Worm (Caenorhabditis elegans) whole organism, midembryonic: ENCODE measurements around the gene C01G5.5.
A peak's percentile ranks its signal among the peaks of the same experiment; 100 is the strongest.

ENCODE experiments used
- T22C8.4 ChIP-seq: fragments of 200-800 bp; sonication (Bioruptor generic); IDR thresholded peaks from 2 replicates; pipeline ENCODE4 v1.3.6; 2022; ENCODE audit warnings: missing genetic modification characterization, missing compliant biosample characterization
- cog-1 ChIP-seq: sonication (generic microtip); optimal IDR thresholded peaks from 2 replicates; lab custom pipeline; 2016; ENCODE audit warnings: missing genetic modification characterization, missing compliant biosample characterization
- flt-1 ChIP-seq: fragments of 200-800 bp; sonication (Bioruptor generic); IDR thresholded peaks from 2 replicates; pipeline ENCODE4 v1.3.6; 2022; ENCODE audit warnings: missing genetic modification characterization, missing compliant biosample characterization
- klf-2 ChIP-seq: fragments of 200-800 bp; sonication (Bioruptor generic); conservative IDR thresholded peaks from 2 replicates; pipeline ENCODE4 v1.3.6; 2022; ENCODE audit warnings: missing genetic modification reagents, missing genetic modification characterization, missing compliant biosample characterization
- med-1 ChIP-seq: sonication (generic microtip); optimal IDR thresholded peaks from 2 replicates; lab custom pipeline; 2017; ENCODE audit warnings: missing genetic modification characterization, mild to moderate bottlenecking, missing compliant biosample characterization, antibody characterized with exemption, missing genetic modification reagents; ENCODE audit not compliant: insufficient read depth
- ref-1 ChIP-seq: fragments of 200-800 bp; sonication (Bioruptor generic); conservative IDR thresholded peaks from 2 replicates; pipeline ENCODE4 v1.3.6; 2022; ENCODE audit warnings: missing genetic modification reagents, missing genetic modification characterization, missing compliant biosample characterization
- tab-1 ChIP-seq: fragments of 200-800 bp; sonication (Bioruptor generic); IDR thresholded peaks from 2 replicates; pipeline ENCODE4 v1.3.6; 2022; ENCODE audit warnings: missing genetic modification characterization, missing compliant biosample characterization
- ztf-23 ChIP-seq: fragments of 200-800 bp; sonication (Bioruptor generic); IDR thresholded peaks from 2 replicates; pipeline ENCODE4 v1.3.6; 2022; ENCODE audit warnings: missing genetic modification reagents, missing genetic modification characterization, missing compliant biosample characterization
- ztf-29 ChIP-seq: fragments of 200-800 bp; sonication (Bioruptor generic); IDR thresholded peaks from 2 replicates; pipeline ENCODE4 v1.3.6; 2022; ENCODE audit warnings: missing genetic modification reagents, missing genetic modification characterization, missing compliant biosample characterization

C01G5.5 gene

DNA sequence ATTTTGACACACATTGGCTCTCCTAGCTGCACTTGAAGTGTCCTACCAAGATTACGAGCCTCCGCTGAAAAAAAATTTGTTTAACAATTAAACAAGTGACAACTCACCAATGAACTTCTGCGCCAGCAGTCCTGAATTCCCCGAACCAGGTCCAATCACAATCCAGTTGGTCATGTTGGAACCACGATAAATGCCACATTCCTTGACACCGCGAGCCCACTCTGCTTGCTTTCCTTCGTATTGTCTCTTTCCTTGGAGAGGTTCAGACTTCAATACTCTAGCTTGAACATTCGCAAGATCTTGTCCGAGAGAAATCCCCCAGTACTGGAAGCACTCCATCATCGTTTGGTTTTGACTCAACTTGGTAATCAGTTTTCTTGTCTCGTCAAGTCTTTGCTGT, 3.8 kb downstream of the C01G5.5 start:
- TF ChIP-seq ztf-23 (no peak), tab-1 (GFP tag; lab: Robert Waterston, UW) (no peak), med-1 (GFP tag; lab: Kevin White, UChicago) (no peak)

DNA sequence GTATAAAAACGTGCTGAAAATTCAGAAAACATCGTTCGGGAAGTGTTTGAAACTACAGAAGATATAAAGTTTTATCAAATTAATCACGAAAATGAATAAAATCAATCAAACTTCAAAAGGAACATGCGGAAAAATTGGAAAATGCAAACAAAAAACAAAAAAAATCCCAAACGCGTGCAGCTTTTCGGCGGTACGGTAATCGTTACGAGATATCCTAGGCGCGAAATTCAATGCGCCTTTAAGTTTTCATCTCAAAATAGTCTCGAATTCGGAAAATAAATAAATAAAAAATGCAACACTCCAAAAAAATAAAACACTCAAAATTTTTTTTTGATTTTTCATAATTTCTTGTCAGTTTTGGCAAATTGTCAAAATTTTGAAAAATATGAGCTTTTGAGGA, 5.4 kb downstream of the C01G5.5 start:
- TF ChIP-seq klf-2 (GFP tag; lab: Robert Waterston, UW) (no peak), tab-1 (GFP tag; lab: Robert Waterston, UW) (no peak), flt-1 (GFP tag; lab: Robert Waterston, UW) (no peak), med-1 (GFP tag; lab: Kevin White, UChicago) (no peak), ref-1 (no peak), cog-1 (tag; lab: Kevin White, UChicago) (no peak), ztf-23 (no peak), T22C8.4 (GFP tag; lab: Robert Waterston, UW) (no peak), ztf-29 (GFP tag; lab: Robert Waterston, UW) (no peak)

DNA sequence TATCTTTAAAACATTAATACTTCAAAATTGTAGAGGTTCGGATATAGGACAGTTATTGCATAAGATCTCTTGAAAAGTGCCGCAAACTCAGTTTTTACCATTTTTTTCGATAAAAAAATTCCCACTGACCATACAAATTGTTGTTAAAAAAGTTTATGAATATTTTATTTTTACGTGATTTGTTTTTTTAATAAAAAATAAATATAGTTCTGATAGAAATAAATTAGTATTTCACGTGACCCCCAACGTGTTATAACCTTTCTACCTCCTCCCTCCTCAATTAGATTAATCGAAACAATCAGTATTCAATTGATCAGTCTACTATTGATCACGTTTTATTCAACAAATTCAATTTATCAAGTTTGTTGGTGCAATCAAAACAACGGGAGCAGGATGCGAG, 7.0 kb downstream of the C01G5.5 start, which contains the start of gene C01G5.4:
Gene C01G5.4, plus strand, starts transcription at position 301 of the 400 bp plus-strand sequence.
- TF ChIP-seq flt-1 (GFP tag; lab: Robert Waterston, UW) (no peak), ztf-29 (GFP tag; lab: Robert Waterston, UW) (no peak), tab-1 (GFP tag; lab: Robert Waterston, UW) (no peak), klf-2 (GFP tag; lab: Robert Waterston, UW) (no peak), ztf-23 (no peak), cog-1 (tag; lab: Kevin White, UChicago) (no peak)

DNA sequence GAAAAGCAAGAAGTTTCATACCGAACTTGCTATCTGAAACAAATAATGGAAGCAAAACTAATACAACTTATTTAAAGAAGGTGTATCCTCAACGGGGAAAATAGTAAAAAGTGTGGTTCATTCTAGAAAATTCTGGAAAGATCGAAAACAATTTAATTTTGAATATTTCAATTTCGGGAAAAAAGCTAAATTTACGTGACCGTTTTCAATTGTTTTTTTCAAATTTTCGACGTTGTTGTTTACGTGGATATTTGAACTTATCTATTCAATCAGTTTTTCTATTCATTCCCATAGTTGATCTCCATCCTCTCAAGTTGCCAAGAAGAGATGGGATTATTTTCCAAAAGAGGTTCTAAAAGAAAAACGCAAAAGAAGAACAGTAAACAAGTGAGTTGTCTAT, 11.5 kb downstream of the C01G5.5 start, which contains the start of gene C01G5.3:
Gene C01G5.3, plus strand, starts transcription at position 301 of the 400 bp plus-strand sequence.
- TF ChIP-seq ref-1 = no peak
- no peak for TF ChIP-seq ztf-29 (GFP tag; lab: Robert Waterston, UW)
- no peak for TF ChIP-seq T22C8.4 (GFP tag; lab: Robert Waterston, UW)

DNA sequence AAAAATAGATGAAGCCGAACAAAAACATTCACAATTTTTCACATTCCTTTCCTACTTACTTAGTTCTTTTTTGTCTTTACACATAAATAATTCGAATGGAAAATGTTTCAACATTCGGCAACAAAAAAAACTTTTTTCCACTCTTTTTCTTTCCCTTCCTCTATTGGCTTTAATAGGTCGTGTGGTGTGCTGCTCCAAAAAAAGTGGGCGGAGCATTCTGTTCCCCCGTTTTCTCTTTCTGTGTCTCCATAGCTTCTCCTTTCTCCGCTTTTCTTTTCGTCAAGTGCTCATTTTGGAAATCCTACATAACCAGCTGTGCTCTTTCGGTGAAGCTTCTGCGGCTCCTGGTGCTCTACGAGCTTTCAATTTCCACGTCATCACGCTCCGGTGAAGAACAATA, 17.0 kb downstream of the C01G5.5 start, which contains the start of gene C01G5.25:
Gene C01G5.25, plus strand, starts transcription at position 250 of the 400 bp plus-strand sequence.
- TF ChIP-seq tab-1 (GFP tag; lab: Robert Waterston, UW) (no peak), med-1 (GFP tag; lab: Kevin White, UChicago) (no peak), ref-1 (no peak), cog-1 (tag; lab: Kevin White, UChicago) (no peak), T22C8.4 (GFP tag; lab: Robert Waterston, UW) (no peak), flt-1 (GFP tag; lab: Robert Waterston, UW) (no peak), klf-2 (GFP tag; lab: Robert Waterston, UW) (no peak), ztf-23 (no peak), ztf-29 (GFP tag; lab: Robert Waterston, UW) (no peak)

DNA sequence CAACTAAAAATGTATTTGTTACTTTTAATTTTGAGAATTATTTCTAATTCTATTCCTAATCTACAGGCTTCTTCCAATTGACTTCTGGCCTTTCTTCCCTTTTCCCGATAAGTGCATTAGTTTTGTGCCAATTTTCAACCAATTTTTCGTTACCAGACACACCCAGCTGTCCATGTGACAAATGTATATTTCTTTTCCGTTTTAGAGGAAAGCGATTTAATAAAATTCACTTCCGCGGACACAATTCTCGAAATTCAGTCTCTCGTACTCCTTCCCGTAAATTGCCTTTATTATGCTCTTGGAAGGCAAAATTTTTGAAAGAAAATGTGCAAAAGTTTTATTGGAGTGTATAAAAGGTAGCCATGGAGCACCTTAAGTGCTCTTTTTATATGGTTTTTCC, 18.6 kb downstream of the C01G5.5 start:
- TF ChIP-seq ztf-23 (no peak), tab-1 (GFP tag; lab: Robert Waterston, UW) (no peak), cog-1 (tag; lab: Kevin White, UChicago) (no peak), T22C8.4 (GFP tag; lab: Robert Waterston, UW) (no peak)

DNA sequence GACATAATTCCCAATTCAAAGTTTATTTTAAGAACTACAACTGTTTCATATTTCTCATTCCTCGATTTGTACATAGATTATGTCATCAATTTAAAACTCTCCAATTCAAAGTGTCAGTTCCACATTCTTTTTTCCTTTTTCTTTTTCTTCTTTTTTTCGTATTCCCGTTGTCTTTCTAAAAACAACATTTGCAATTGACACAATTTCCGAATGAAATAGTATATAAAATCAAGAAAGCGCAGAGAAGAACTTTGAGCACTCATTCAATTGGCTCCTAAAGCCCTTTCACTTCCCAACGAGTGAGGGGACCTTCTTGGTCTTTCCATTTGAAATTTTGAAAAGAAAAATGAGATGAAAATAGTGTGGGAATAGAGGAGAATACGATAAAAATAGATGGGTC, 23.0 kb downstream of the C01G5.5 start:
- TF ChIP-seq cog-1 (tag; lab: Kevin White, UChicago) (no peak), T22C8.4 (GFP tag; lab: Robert Waterston, UW) (no peak), flt-1 (GFP tag; lab: Robert Waterston, UW) (no peak), ztf-23 (no peak), med-1 (GFP tag; lab: Kevin White, UChicago) (no peak), klf-2 (GFP tag; lab: Robert Waterston, UW) (no peak), ref-1 (no peak), ztf-29 (GFP tag; lab: Robert Waterston, UW) (no peak), tab-1 (GFP tag; lab: Robert Waterston, UW) (no peak)

DNA sequence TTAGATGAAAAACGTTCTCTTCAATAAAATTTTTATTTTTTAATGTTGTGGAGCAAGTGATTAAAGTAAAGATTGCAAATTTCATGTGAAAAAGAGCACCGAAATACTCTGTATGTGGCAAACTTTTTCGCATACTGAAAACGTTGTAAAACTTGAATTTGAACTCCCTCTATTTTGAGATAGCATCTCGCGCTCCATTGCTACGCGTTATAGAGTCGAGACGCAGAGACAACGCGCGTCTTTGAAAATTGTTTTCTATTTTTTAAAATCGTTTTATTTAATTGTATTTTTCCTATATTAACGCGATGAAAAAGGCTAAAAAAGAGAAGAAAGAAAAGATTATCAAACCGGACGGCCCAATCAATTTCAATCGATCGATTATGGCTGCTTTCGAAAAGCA, 24.2 kb downstream of the C01G5.5 start, which contains the start of gene fan-1:
Gene fan-1, plus strand, starts transcription at position 78 of the 400 bp plus-strand sequence.
- TF ChIP-seq ztf-29 (GFP tag; lab: Robert Waterston, UW) = no peak
- TF ChIP-seq ztf-23 = 0 out of 2 replicates have a peak, but pooled peaks have one; percentile 40

DNA sequence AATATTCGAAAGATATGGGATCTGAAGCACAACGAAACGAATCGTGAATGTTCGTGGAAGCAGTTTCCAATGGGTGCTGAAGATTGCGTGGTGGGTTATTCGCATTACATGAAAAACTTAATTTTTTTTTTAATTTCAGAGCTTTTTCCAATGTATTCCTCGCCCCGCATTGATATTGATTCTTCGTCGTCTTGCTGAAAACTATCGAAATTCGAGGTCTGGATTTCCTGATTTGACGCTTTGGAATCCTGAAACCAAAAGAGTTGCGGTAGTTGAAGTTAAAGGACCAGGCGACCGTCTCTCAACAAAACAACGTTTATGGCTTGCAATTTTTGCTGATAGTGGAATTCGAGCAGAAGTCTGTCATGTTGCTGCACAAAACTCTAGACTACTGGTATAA, 27.6 kb downstream of the C01G5.5 start:
- TF ChIP-seq ztf-23 = no peak

DNA sequence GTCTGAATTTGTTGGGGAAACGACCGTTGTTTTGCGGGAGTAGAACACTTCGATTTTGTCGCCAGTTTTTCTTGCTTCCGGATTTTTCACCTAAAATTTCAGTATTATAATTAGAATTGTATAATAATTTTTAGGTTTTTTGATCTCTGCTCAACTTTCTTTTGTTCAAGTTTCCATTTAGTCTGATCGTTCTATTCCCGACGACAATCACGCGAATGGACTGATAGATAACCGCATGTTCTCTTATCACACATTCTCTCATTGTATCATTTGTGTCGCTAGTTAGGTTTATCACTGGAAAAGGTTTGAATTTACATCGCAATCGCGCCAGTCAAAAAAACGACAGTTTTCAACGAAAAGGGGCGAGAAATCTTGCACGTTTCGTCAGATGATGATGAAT, 30.5 kb downstream of the C01G5.5 start:
- TF ChIP-seq ztf-29 (GFP tag; lab: Robert Waterston, UW) (no peak), flt-1 (GFP tag; lab: Robert Waterston, UW) (no peak), ref-1 (no peak), tab-1 (GFP tag; lab: Robert Waterston, UW) (no peak), T22C8.4 (GFP tag; lab: Robert Waterston, UW) (no peak), klf-2 (GFP tag; lab: Robert Waterston, UW) (no peak), ztf-23 (no peak), cog-1 (tag; lab: Kevin White, UChicago) (no peak), med-1 (GFP tag; lab: Kevin White, UChicago) (no peak)
